Fruit fly (Drosophila melanogaster): ENCODE measurements around the gene C3G.

DNA sequence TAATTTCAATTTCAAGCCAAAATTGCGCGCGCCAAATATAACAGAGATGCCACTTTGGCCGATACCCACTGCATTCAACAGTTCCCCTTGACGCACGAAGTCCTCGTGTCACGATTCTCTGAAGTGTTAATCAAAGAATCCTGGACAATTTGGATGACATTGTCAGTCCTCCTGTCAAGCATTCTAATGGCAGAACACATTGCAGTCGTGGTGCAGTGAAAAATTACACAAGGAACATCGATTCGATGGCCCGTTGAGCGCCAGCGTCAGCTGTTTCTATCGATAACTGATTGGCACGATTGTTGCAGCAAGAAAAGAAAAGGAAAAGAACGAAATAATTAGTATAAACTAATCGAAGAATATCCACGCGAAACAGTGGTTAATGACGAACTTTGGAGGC lies 20.8 kb upstream of the C3G start, which contains the start of gene nonC:
- TF ChIP-seq psq (optimal IDR thresholded peaks at IDR 0.05) (no peak), h (optimal IDR thresholded peaks at IDR 0.05) (no peak), insv (optimal IDR thresholded peaks at IDR 0.05) (no peak), ttk (optimal IDR thresholded peaks at IDR 0.05) (no peak), Myc (optimal IDR thresholded peaks at IDR 0.05) (no peak), Sin3A (optimal IDR thresholded peaks at IDR 0.05) (no peak)

All from Kc167 (cell line).